Fruit fly (Drosophila melanogaster) ovary, adult (tissue): ENCODE measurements around the gene cmb.

Source experiments
- CG17801 ChIP-seq: fragments of 200-800 bp; optimal IDR thresholded peaks from 2 replicates; lab custom pipeline; 2019; ENCODE audit warnings: missing biosample characterization, mild to moderate bottlenecking, missing genetic modification characterization, moderate library complexity; ENCODE audit not compliant: partially characterized antibody

cmb gene

DNA sequence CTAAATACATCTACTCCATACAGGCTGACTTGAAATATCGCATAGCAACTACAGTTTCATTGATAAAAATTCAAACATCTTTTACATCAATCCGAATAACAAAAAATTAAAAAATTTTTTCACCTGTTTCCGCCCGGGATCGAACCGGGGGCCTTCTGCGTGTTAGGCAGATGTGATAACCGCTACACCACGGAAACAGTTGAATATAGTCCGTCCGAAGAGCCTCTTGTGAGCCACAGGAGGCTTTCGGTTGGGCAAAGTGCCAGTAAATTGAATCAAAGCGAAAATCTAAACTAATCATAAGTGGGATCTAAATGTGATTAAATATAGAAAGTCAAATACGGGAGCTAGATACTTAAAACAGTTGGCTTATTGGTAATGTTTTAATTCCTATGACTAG is 8.9 kb upstream of the cmb start:
- no peak for TF ChIP-seq CG17801 (GFP tag; lab: Kevin White, UChicago)

DNA sequence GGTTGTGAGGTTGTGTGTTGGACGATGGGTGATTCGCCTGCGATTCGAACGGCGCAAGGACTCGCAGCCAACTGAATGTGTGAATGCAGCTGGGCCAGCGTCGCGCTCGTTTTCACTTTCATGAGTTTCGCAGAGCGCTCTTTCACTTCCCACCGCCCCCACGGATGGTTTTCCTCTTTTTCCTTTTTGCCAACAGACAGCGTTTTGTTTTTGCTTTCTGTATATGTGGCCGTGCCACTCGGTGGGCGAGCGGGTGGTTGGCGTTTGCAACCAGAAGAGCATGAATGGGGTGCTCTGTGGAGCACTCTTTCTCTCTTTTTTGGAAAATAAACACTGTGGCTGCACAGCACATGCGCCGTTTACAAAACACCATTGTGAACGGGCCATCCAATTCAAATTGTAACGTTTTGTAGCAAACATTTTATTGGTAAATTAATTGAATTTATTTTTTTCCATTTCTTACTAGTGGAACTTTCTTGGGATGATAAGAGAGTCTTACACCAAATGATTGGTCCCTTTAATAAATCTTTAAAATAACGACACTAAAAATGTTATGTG is 7.1 kb upstream of the cmb start, which contains the start of gene CG10713:
Gene CG10713, minus strand, starts transcription at position 60 of the 558 bp plus-strand sequence.
- TF ChIP-seq CG17801 (GFP tag; lab: Kevin White, UChicago): no peak

DNA sequence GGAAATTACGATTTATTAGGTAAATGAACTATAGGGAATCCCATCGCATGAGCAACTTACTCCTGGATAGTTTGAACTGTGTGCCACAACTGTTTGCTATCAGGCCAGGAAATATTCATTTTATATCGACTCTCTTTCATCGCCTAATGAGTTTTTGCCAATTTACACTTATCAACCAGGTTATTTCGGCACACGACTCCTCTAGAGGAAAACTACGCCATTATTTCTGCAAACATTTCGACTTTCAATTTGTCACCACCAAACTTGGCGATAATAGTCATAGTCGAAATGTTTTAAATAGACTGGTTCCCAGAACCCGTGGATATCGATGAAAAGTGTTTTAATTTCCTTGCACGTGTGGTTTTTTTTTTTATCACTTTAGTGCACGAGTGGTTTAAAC is 5.4 kb upstream of the cmb start, which contains the start of gene CG10154:
Gene CG10154, minus strand, starts transcription at position 101 of the 400 bp plus-strand sequence.
- TF ChIP-seq CG17801 (GFP tag; lab: Kevin White, UChicago): no peak

DNA sequence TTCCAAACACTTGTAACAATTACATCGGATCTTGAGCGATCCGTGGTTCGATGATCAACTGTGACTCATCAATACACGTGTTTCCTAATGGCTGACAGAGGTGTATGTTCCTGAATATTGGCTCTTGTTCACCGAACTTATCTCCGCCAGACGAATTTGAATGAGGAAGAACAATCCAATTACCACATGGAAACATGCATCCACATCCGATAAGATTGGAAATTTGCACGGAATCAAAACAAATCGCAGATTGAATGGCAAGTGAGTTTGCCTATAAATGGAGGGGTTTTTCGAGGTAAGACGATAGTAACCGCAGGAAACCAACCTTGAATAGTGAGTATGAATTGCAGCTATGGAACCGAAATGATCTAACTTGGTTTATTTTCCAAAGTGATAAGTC is 4.7 kb upstream of the cmb start, which contains the start of gene CG10725:
Gene CG10725, plus strand, starts transcription at position 301 of the 400 bp plus-strand sequence.
- TF ChIP-seq CG17801 (GFP tag; lab: Kevin White, UChicago): no peak

DNA sequence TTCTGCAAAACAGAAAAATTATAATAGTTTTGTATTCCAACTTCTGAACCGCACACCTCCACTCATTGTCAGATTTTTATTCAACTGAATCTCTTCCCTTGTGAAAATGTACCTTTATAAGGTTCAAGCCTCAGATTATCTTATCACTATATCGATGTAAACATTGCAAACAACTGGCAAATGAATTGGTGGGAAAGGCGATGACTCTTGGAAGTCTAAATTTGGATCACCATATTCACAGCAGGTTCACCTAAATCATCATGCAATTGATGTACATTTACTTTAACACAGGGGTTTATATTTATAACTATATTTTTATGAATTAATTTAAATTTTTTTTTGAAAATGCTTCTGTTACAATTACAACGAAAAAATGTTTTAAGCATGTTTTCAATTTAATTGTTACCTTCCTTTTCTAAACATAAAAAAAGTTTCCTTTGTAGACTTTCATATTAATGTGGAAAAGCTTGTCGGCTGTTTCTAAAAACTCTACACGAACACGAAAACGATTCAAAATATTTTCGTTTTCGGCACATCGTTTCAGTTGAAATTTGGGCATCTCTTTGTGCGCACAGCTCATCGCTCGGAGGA is 1.9 kb upstream of the cmb start, which contains the start of the genes CG10140 and CG14109:
Gene CG10140, minus strand, starts transcription at position 101 of the 591 bp plus-strand sequence.
Gene CG14109, plus strand, starts transcription at position 541 of the 591 bp plus-strand sequence.
- TF ChIP-seq CG17801 (GFP tag; lab: Kevin White, UChicago): no peak

DNA sequence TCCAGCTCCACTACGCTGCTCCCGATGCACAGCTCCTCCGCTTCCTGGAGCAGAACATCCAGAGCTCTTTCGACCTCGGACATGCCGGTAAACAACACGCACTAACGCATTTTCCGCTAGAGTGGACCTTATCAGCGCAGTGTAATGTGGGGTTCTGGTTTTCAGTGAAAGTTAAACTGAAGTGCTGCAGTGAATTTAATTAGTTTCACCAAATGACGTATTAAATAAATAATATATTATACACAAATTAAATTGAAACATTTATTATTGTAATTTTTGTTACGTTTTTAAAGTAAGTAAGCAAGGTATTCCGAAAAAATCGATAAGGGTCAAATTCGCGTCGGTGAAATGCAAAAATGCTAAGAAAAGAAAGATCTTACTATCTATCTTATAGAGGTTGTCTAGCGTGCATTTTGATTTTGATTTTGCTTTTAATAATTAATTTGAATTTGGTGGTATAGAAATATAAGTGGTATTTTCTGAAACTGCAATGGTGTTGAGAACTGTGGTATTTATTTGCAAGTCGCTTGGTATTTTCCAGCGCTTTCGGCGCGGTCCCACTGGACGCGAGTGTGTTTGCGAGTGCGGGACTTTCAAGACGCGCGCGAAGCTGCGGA is 7.9 kb downstream of the cmb start, which contains the start of the genes JMJD7 and CG10738:
Gene JMJD7, minus strand, starts transcription at position 107 of the 617 bp plus-strand sequence.
Gene CG10738, plus strand, starts transcription at position 594 of the 617 bp plus-strand sequence.
- peak; percentile 69 for TF ChIP-seq CG17801 (GFP tag; lab: Kevin White, UChicago)

DNA sequence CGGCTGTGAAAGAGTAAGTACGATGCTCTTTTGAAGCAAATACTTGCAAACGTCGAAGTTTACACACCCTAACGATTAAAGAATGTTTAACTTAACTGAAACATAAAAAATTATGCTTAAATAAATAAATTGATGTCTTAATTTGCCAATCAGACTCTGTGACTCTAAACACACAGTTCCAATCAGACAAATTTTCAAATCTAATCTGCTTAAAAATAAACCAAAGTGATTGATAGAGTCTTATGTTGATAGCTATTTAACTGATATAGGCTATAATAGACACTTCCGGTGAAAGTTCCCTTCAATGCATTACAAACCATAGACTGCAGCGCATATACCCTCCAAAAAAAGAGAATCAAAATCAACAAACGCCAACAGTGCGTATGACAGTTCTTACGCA is 9.2 kb downstream of the cmb start:
- TF ChIP-seq CG17801 (GFP tag; lab: Kevin White, UChicago): no peak

DNA sequence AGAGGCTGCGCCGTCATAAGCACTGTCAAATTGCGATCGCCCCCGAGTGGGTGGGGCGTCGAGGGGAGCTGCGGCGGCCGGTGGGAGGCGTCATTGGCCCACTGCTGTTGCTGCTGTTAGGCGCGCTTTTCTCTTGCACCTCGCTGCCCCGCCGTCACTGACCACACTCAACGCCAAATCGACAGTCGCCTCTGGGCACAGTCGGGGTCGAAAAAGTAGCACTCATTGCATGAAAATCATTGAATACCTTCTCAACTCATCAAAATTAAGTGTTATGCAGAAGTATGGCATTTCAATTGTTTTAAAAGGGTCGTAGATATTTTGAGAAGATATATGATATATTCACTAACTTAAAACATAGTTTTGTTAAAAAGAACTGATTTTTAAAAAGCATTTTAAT is 9.9 kb downstream of the cmb start:
- no peak for TF ChIP-seq CG17801 (GFP tag; lab: Kevin White, UChicago)

DNA sequence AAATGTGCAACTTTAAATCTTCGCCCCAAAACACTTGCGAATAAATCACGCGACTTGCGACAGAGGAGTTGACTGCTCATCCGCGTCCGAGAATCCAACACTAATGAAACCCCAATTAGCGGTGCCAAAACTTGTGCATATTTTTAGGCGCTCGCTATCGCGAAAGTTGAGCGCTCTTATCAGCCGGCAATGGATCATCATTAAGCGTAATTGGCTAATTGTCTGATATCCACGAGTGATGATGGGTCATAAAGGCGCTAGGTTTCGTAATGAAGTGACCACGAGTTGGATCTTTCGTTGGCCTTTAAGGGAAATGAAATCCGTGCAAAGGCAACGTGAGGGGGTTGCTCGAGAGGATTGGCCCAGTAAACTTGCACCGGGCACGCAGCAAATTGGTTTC is 12.4 kb downstream of the cmb start:
- peak; percentile 2 for TF ChIP-seq CG17801 (GFP tag; lab: Kevin White, UChicago)

DNA sequence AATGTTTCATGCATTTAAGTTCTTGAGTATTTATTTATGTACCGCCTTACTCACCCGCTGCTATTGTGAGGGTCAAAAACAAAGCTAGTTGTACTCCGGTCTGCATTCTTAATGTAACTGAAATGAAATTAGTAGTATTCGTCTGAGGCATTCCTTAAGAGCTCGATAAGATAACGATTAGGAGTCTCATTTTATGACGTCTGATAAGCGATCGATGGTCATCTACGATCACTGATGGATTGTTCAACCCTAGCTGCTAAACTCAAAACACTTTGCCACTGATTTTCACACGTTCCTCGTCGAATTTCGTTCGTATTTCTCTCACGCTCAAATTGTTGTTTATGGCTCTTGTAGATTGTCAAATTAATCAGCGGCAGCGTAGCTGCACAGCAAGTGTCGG is 14.7 kb downstream of the cmb start, which contains the start of gene CG10116:
Gene CG10116, minus strand, starts transcription at position 106 of the 400 bp plus-strand sequence.
- no peak for TF ChIP-seq CG17801 (GFP tag; lab: Kevin White, UChicago)

DNA sequence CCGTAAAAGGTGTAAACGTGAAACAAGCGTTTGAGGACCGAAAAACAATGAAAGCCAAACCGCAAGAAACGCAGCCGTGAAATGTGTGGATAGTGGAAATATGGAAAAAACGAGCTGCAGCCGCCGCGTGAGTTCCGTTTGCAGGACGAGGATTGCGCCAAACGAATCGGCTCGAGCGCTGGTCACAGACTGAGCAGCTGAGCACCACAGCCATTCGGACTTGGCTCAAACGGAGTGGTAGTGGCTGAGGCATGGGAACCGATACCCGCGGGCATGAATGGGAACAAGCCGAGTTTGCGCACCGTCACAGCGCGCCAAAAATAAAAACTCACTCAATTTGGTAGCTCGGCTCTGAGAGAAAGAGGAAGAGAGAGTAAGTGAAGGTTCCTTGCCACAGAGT is 32.2 kb downstream of the cmb start, which contains the start of gene CG10089:
Gene CG10089, minus strand, starts transcription at position 181 of the 400 bp plus-strand sequence.
- TF ChIP-seq CG17801 (GFP tag; lab: Kevin White, UChicago): no peak

DNA sequence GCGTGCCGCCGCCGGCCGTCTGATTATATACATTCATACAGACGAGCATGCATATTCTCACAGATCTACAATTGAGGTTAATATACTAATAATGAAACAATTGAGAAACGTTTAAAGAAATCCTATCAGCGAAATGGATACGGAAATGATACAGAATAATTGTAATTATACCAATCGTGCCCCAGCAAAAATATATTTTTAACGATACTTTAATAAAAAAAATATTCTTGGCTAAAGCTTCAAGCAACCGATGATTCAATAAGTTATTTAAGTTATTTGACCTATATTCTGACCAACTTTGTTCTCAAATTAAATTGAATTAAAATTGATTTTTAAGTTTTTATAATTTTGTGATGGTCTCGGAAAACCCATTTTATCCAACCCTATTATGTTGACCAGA is 33.7 kb downstream of the cmb start:
- TF ChIP-seq CG17801 (GFP tag; lab: Kevin White, UChicago): peak; percentile 46

DNA sequence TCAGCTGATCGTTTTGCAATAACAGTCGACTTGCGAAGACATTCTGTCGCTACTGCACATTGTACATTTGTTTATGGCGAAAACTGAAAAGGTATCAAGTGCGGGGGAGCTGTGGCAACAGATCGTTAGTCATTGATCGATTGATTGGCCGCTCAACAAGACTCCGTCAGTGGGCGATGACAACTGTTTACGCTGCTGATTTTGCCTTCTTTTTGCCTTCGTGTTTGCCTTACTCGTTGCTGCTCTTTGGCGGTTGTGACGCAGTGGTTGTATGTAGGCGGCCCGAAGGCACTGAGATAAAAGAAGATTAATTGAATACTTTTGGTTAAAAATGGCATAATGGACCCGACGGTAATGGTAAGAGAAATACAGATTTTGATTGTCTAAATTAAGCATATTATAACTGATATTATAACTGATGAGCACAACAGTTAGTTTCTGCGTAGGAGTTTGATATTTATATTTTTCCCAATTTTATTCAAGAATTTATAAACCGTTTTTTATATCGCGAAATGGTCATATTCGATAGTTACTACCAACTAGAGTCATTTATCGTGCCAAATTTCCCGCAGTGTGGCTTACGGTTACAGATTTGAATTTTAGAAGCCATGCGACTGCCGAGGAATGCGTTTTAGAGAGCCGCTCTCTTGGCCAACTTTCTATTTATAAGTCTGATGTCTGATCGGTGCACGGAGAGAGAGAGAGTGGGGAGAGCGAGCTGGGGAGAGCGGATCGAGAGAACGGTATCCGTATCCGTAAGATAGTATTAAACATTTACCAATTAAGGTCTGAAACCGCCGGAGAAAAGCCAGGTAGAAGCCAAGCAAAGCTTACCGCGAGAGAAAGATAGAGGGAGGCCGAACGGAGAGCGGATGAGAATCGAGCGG is 34.4 kb downstream of the cmb start:
- peak; percentile 25 for TF ChIP-seq CG17801 (GFP tag; lab: Kevin White, UChicago)

DNA sequence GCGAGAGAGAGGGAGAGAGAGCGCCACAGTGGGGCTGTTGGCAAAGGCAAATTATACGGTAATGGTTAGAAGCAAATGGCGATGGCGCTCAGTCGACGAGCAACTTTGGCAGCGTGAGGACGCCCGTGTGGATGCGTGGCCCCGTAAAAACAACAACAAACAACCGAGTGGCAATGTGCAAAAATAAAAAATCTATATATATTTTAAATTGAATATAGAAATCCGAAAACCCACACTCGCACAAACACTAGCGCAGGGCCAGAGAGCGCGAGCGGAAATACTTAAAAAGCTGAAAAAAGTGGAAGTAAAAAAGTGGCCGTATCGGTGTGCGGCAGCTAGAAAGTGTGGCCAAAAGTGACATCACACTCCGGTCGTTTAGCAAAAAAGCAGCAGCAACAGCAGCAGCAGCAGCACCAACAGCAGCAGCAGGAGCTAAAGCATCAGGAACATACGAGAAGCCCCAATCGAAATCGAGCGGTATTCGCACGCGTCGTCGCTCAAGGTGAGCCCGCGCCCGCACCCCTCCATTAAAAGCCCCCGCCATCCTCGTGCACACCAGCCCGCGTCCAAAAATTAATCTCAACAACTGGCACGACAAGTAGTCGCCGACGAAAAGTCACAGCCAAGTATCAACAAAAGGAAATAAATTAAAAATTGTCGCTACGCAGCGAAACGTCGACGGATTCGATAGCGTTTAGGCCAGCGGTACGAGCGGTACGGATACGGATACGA is 35.2 kb downstream of the cmb start, which contains the start of gene stv:
Gene stv, plus strand, starts transcription at position 89 of the 732 bp plus-strand sequence.
- no peak for TF ChIP-seq CG17801 (GFP tag; lab: Kevin White, UChicago)
